Worm (Caenorhabditis elegans) whole organism, L3 larva: ENCODE data around the gene chat-1.
A peak's percentile ranks its signal among the peaks of the same experiment; 100 is the strongest.

Experiments used
- ZK546.5 ChIP-seq: sonication (generic microtip); optimal IDR thresholded peaks from 2 replicates; lab custom pipeline; 2017; ENCODE audit warnings: missing biosample characterization, missing genetic modification characterization
- aly-2 ChIP-seq: fragments of 150-350 bp; optimal IDR thresholded peaks from 2 replicates; lab custom pipeline; 2014; ENCODE audit warnings: missing biosample characterization, missing genetic modification characterization
- ama-1 ChIP-seq: fragments of 150-350 bp; optimal IDR thresholded peaks from 2 replicates; lab custom pipeline; 2018
- ceh-16 ChIP-seq: sonication (generic microtip); optimal IDR thresholded peaks from 2 replicates; lab custom pipeline; 2017; ENCODE audit warnings: missing biosample characterization, missing genetic modification characterization
- ceh-28 ChIP-seq: fragments of 150-350 bp; optimal IDR thresholded peaks from 2 replicates; lab custom pipeline; 2014; ENCODE audit warnings: missing biosample characterization, missing genetic modification reagents, missing genetic modification characterization
- ceh-82 ChIP-seq: fragments of 150-350 bp; optimal IDR thresholded peaks from 2 replicates; lab custom pipeline; 2014; ENCODE audit warnings: missing biosample characterization, missing genetic modification characterization
- ceh-9 ChIP-seq: sonication (generic microtip); optimal IDR thresholded peaks from 2 replicates; lab custom pipeline; 2018; ENCODE audit warnings: missing biosample characterization, missing genetic modification characterization
- daf-12 ChIP-seq: fragments of 150-350 bp; optimal IDR thresholded peaks from 2 replicates; lab custom pipeline; 2014; ENCODE audit warnings: missing biosample characterization, missing genetic modification reagents, missing genetic modification characterization
- egl-27 ChIP-seq: sonication (generic microtip); optimal IDR thresholded peaks from 4 replicates; lab custom pipeline; 2017; ENCODE audit warnings: missing biosample characterization, missing genetic modification reagents, missing genetic modification characterization
- egl-5 ChIP-seq: fragments of 150-350 bp; optimal IDR thresholded peaks from 2 replicates; lab custom pipeline; 2017; ENCODE audit warnings: missing biosample characterization, missing genetic modification reagents, missing genetic modification characterization, inconsistent platforms
- elt-1 ChIP-seq: fragments of 150-350 bp; optimal IDR thresholded peaks from 2 replicates; lab custom pipeline; 2014; ENCODE audit warnings: missing biosample characterization, missing genetic modification characterization
- elt-2 ChIP-seq: sonication (generic microtip); optimal IDR thresholded peaks from 2 replicates; lab custom pipeline; 2016; ENCODE audit warnings: missing genetic modification reagents, mild to moderate bottlenecking, missing genetic modification characterization, missing compliant biosample characterization
- elt-3 ChIP-seq, 3 experiments: fragments of 150-350 bp in 1 of 3; sonication (generic microtip) in 2 of 3; optimal IDR thresholded peaks; 2 replicates in 2 of 3; 4 replicates in 1 of 3; lab custom pipeline; 2014 to 2017; ENCODE audit warnings: missing biosample characterization in 3 of 3, missing genetic modification characterization in 3 of 3
- eor-1 ChIP-seq, 2 experiments: fragments of 150-350 bp; optimal IDR thresholded peaks; 2 replicates each; lab custom pipeline; 2014 to 2018; ENCODE audit warnings: missing biosample characterization in 2 of 2, missing genetic modification characterization in 2 of 2
- fkh-10 ChIP-seq: sonication (generic microtip); optimal IDR thresholded peaks from 2 replicates; lab custom pipeline; 2017; ENCODE audit warnings: missing biosample characterization, missing genetic modification reagents, missing genetic modification characterization
- fkh-2 ChIP-seq: fragments of 150-350 bp; optimal IDR thresholded peaks from 2 replicates; lab custom pipeline; 2014; ENCODE audit warnings: missing biosample characterization, missing genetic modification reagents, missing genetic modification characterization
- fos-1 ChIP-seq: fragments of 150-350 bp; optimal IDR thresholded peaks from 2 replicates; lab custom pipeline; 2014; ENCODE audit warnings: missing biosample characterization, missing genetic modification characterization
- jun-1 ChIP-seq: fragments of 150-350 bp; optimal IDR thresholded peaks from 2 replicates; lab custom pipeline; 2014; ENCODE audit warnings: missing biosample characterization, missing genetic modification reagents, missing genetic modification characterization
- lin-15B ChIP-seq: fragments of 150-350 bp; optimal IDR thresholded peaks from 2 replicates; lab custom pipeline; 2014; ENCODE audit warnings: missing biosample characterization, missing genetic modification characterization
- lin-39 ChIP-seq: fragments of 150-350 bp; optimal IDR thresholded peaks from 2 replicates; lab custom pipeline; 2018; ENCODE audit warnings: missing biosample characterization, missing genetic modification reagents, missing genetic modification characterization
- lsy-12 ChIP-seq: sonication (generic microtip); optimal IDR thresholded peaks from 2 replicates; lab custom pipeline; 2016; ENCODE audit warnings: mild to moderate bottlenecking, missing genetic modification characterization, missing compliant biosample characterization
- mdl-1 ChIP-seq: fragments of 150-350 bp; optimal IDR thresholded peaks from 2 replicates; lab custom pipeline; 2014; ENCODE audit warnings: missing biosample characterization, missing genetic modification characterization
- mml-1 ChIP-seq: fragments of 150-350 bp; sonication (generic microtip); optimal IDR thresholded peaks from 3 replicates; lab custom pipeline; 2014; ENCODE audit warnings: missing biosample characterization, missing genetic modification characterization
- nfya-1 ChIP-seq: sonication (generic microtip); optimal IDR thresholded peaks from 2 replicates; lab custom pipeline; 2017; ENCODE audit warnings: missing genetic modification characterization, mild to moderate bottlenecking, missing compliant biosample characterization, antibody characterized with exemption, moderate library complexity; ENCODE audit not compliant: insufficient read depth
- nhr-11 ChIP-seq: fragments of 150-350 bp; optimal IDR thresholded peaks from 2 replicates; lab custom pipeline; 2014; ENCODE audit warnings: missing biosample characterization, missing genetic modification characterization
- nhr-23 ChIP-seq: fragments of 150-350 bp; optimal IDR thresholded peaks from 2 replicates; lab custom pipeline; 2014; ENCODE audit warnings: missing biosample characterization, missing genetic modification reagents, missing genetic modification characterization
- nhr-237 ChIP-seq: fragments of 150-350 bp; optimal IDR thresholded peaks from 2 replicates; lab custom pipeline; 2014; ENCODE audit warnings: missing biosample characterization, missing genetic modification characterization
- nhr-25 ChIP-seq: sonication (generic microtip); optimal IDR thresholded peaks from 2 replicates; lab custom pipeline; 2017; ENCODE audit warnings: missing biosample characterization, missing genetic modification characterization
- nhr-28 ChIP-seq: fragments of 150-350 bp; optimal IDR thresholded peaks from 2 replicates; lab custom pipeline; 2014; ENCODE audit warnings: missing biosample characterization, missing genetic modification characterization
- nhr-67 ChIP-seq: fragments of 150-350 bp; optimal IDR thresholded peaks from 2 replicates; lab custom pipeline; 2014; ENCODE audit warnings: missing biosample characterization, missing genetic modification characterization
- nhr-76 ChIP-seq: fragments of 150-350 bp; sonication (generic microtip); optimal IDR thresholded peaks from 5 replicates; lab custom pipeline; 2014; ENCODE audit warnings: missing biosample characterization, missing genetic modification characterization
- nhr-77 ChIP-seq: fragments of 150-350 bp; optimal IDR thresholded peaks from 2 replicates; lab custom pipeline; 2014; ENCODE audit warnings: missing biosample characterization, missing genetic modification characterization
- pha-4 ChIP-seq: fragments of 150-350 bp; optimal IDR thresholded peaks from 2 replicates; lab custom pipeline; 2014; ENCODE audit warnings: missing biosample characterization, missing genetic modification reagents, missing genetic modification characterization
- pqm-1 ChIP-seq: fragments of 150-350 bp; optimal IDR thresholded peaks from 2 replicates; lab custom pipeline; 2017; ENCODE audit warnings: missing biosample characterization, missing genetic modification characterization, inconsistent platforms
- sea-2 ChIP-seq: fragments of 150-350 bp; sonication (generic microtip); optimal IDR thresholded peaks from 4 replicates; lab custom pipeline; 2014; ENCODE audit warnings: missing biosample characterization, missing genetic modification reagents, missing genetic modification characterization
- skn-1 ChIP-seq: fragments of 150-350 bp; optimal IDR thresholded peaks from 2 replicates; lab custom pipeline; 2014; ENCODE audit warnings: missing biosample characterization, missing genetic modification characterization
- snpc-4 ChIP-seq: fragments of 150-350 bp; optimal IDR thresholded peaks from 2 replicates; lab custom pipeline; 2014; ENCODE audit warnings: missing biosample characterization, missing genetic modification characterization
- tbx-2 ChIP-seq: sonication (generic microtip); optimal IDR thresholded peaks from 2 replicates; lab custom pipeline; 2016; ENCODE audit warnings: mild to moderate bottlenecking, missing genetic modification characterization, missing compliant biosample characterization
- unc-39 ChIP-seq: sonication (generic microtip); optimal IDR thresholded peaks from 4 replicates; lab custom pipeline; 2017; ENCODE audit warnings: missing biosample characterization, missing genetic modification characterization
- unc-62 ChIP-seq: fragments of 150-350 bp; sonication (generic microtip); optimal IDR thresholded peaks from 4 replicates; lab custom pipeline; 2014; ENCODE audit warnings: missing biosample characterization, missing genetic modification reagents, missing genetic modification characterization
- zag-1 ChIP-seq: fragments of 150-350 bp; optimal IDR thresholded peaks from 2 replicates; lab custom pipeline; 2014; ENCODE audit warnings: missing biosample characterization, missing genetic modification characterization
- ztf-11 ChIP-seq: fragments of 150-350 bp; optimal IDR thresholded peaks from 2 replicates; lab custom pipeline; 2014; ENCODE audit warnings: missing biosample characterization, missing genetic modification characterization
- ztf-4 ChIP-seq: fragments of 150-350 bp; optimal IDR thresholded peaks from 2 replicates; lab custom pipeline; 2014; ENCODE audit warnings: missing biosample characterization, missing genetic modification characterization

The chat-1 gene

DNA sequence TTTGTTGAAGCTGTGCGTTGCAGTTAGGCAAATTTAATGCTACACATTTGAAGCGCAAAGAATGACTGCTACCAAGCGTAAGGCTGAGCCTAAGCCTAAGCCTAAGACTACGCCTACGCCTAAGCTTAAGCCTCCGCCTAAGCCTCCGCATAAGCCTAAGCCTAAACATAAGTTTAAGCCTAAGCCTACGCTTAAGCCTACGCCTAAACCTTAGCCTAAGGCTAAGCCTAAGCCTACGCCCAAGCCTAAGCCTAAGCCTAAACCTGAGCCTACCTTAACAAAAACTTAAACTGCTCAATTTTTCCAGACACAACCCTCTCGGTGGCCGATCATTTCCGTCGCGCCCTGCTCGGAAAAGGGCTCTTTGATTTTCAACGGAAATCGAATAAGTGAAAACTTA, 12.2 kb downstream of the chat-1 start:
- TF ChIP-seq jun-1 (tag; lab: Kevin White, UChicago) (no peak), aly-2 (no peak), sea-2 (GFP tag; lab: Kevin White, UChicago) (no peak), ZK546.5 (tag; lab: Kevin White, UChicago) (no peak), pha-4 (tag; lab: Kevin White, UChicago) (no peak), egl-27 (tag; lab: Kevin White, UChicago) (no peak), zag-1 (tag; lab: Kevin White, UChicago) (no peak), fkh-2 (tag; lab: Kevin White, UChicago) (no peak), nhr-11 (tag; lab: Kevin White, UChicago) (no peak), ztf-11 (tag; lab: Kevin White, UChicago) (no peak), lin-15B (tag; lab: Kevin White, UChicago) (no peak), snpc-4 (tag; lab: Kevin White, UChicago) (no peak), lin-39 (tag; lab: Kevin White, UChicago) (no peak), skn-1 (tag; lab: Kevin White, UChicago) (no peak), elt-3 (tag; optimal IDR thresholded peaks at IDR 0.05; lab: Kevin White, UChicago) (no peak), egl-5 (tag; lab: Kevin White, UChicago) (no peak), ztf-4 (tag; lab: Kevin White, UChicago) (no peak)

DNA sequence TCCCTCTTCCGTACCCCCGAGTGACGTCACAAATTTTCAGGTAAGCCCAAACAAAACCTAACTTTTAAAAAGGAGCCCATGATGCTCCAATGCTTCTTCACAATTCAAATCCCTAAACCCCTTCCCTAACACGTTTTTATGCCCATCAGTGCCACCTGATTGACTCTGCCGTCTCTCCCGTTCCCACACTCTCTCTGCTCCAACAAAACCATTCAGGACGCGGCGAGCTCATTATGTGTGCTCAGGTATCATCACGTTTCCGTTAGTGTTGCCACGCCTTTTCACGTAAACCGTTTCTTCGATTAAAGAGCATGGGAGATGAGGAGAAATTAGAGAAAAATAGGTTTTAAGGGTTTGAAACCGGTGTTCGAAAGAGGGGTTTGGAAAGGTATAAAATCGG, 16.0 kb downstream of the chat-1 start, which contains the start of gene M01H9.2:
Gene M01H9.2, minus strand, starts transcription at position 101 of the 400 bp plus-strand sequence.
- no peak for TF ChIP-seq jun-1 (tag; lab: Kevin White, UChicago)
- TF ChIP-seq ama-1 (lab: Kevin White, UChicago): no peak
- TF ChIP-seq elt-1 (tag; lab: Kevin White, UChicago): no peak
- TF ChIP-seq nhr-25 (tag; lab: Kevin White, UChicago): no peak
- no peak for TF ChIP-seq lin-15B (tag; lab: Kevin White, UChicago)
- TF ChIP-seq nhr-11 (tag; lab: Kevin White, UChicago): no peak
- TF ChIP-seq daf-12 (tag; lab: Kevin White, UChicago): no peak
- TF ChIP-seq elt-2 (tag; lab: Kevin White, UChicago): no peak
- TF ChIP-seq ceh-82 (tag; lab: Kevin White, UChicago): no peak

DNA sequence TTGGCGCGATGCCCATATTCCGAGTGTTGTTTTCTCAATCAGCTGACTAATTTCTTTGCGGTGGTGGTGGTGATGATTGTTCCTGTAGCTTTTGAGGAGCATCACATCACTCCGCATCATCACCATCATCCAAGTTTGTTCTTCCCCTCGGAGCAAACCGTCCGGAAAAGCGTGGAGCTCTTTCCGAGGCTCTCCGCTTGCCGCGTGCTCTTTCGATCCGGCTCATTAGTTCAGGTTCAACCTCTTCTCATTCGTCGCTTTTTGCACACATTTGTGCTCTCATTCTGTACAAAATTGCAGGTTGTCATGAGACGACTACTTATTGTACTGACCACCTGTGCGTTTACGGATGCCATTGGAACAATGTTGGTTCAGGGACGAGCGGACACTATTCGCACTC, 18.1 kb downstream of the chat-1 start, which contains the start of gene M01H9.5:
Gene M01H9.5, plus strand, starts transcription at position 301 of the 400 bp plus-strand sequence.
- no peak for TF ChIP-seq unc-62 (GFP tag; lab: Kevin White, UChicago)

DNA sequence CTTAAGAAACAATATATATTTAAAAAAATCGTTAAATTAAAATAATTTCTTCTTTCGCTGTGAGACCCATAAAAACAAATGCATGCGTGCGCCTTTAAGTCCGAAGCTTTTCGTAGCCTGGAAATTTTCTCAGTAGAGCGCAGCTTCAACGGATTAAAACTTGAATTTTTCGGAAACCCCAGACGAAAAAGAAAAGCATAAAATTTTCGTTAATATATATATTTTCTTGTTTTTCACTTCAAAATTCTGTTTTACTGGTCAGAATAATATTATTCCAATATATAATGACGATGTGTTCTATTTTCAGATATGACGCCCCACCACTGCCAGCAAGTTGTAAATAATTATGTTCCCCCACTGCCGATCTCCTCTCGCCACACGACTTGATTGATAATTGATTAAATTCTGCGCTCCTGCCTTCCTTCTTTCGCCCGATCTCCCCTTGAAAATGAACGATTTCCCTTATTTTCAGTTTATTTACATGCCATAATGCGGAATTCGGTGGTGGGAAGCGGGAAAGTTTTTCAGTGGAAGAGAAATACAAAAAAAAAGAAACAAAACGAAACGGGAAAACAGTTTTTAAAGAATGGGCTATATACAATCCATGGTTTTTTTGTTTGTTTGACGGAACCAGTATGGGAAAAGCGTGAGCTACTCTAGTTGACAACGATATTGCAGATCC, 21.1 kb downstream of the chat-1 start:
- no peak for TF ChIP-seq mdl-1 (tag; lab: Kevin White, UChicago)
- TF ChIP-seq egl-5 (tag; lab: Kevin White, UChicago): no peak
- no peak for TF ChIP-seq nhr-67 (tag; lab: Kevin White, UChicago)
- TF ChIP-seq nhr-77 (tag; lab: Kevin White, UChicago): no peak
- TF ChIP-seq unc-39 (tag; lab: Kevin White, UChicago): no peak
- TF ChIP-seq elt-2 (tag; lab: Kevin White, UChicago): peak; percentile 40
- no peak for TF ChIP-seq elt-3 (tag; optimal IDR thresholded peaks at IDR 0.05; lab: Kevin White, UChicago)
- TF ChIP-seq nhr-23 (tag; lab: Kevin White, UChicago): peak; percentile 14
- TF ChIP-seq nhr-11 (tag; lab: Kevin White, UChicago): no peak
- TF ChIP-seq nhr-237 (tag; lab: Kevin White, UChicago): no peak
- no peak for TF ChIP-seq egl-27 (tag; lab: Kevin White, UChicago)
- TF ChIP-seq ceh-16 (tag; lab: Kevin White, UChicago): no peak
- no peak for TF ChIP-seq nfya-1 (tag; lab: Kevin White, UChicago)
- no peak for TF ChIP-seq sea-2 (GFP tag; lab: Kevin White, UChicago)
- TF ChIP-seq nhr-28 (tag; lab: Kevin White, UChicago): no peak
- no peak for TF ChIP-seq fos-1 (tag; lab: Kevin White, UChicago)
- TF ChIP-seq ztf-11 (tag; lab: Kevin White, UChicago): no peak
- no peak for TF ChIP-seq ceh-82 (tag; lab: Kevin White, UChicago)
- TF ChIP-seq pqm-1 (tag; lab: Kevin White, UChicago): no peak
- TF ChIP-seq ztf-4 (tag; lab: Kevin White, UChicago): peak; percentile 69
- TF ChIP-seq mml-1: no peak
- TF ChIP-seq ceh-28 (tag; lab: Kevin White, UChicago): no peak
- TF ChIP-seq snpc-4 (tag; lab: Kevin White, UChicago): no peak
- no peak for TF ChIP-seq lin-15B (tag; lab: Kevin White, UChicago)
- TF ChIP-seq nhr-76: no peak
- peak; percentile 46 for TF ChIP-seq pha-4 (tag; lab: Kevin White, UChicago)
- no peak for TF ChIP-seq aly-2
- no peak for TF ChIP-seq elt-1 (tag; lab: Kevin White, UChicago)
- TF ChIP-seq jun-1 (tag; lab: Kevin White, UChicago): peak; percentile 17
- TF ChIP-seq ama-1 (lab: Kevin White, UChicago): peak; percentile 98
- TF ChIP-seq eor-1 (tag; optimal IDR thresholded peaks at IDR 0.05; lab: Kevin White, UChicago): no peak
- no peak for TF ChIP-seq fkh-10 (GFP tag; lab: Kevin White, UChicago)
- peak; percentile 46 for TF ChIP-seq lsy-12 (tag; lab: Kevin White, UChicago)
- no peak for TF ChIP-seq fkh-2 (tag; lab: Kevin White, UChicago)
- TF ChIP-seq nhr-25 (tag; lab: Kevin White, UChicago): no peak
- no peak for TF ChIP-seq lin-39 (tag; lab: Kevin White, UChicago)
- no peak for TF ChIP-seq ceh-9
- no peak for TF ChIP-seq unc-62 (GFP tag; lab: Kevin White, UChicago)
- TF ChIP-seq tbx-2: peak; percentile 46
